Worm (Caenorhabditis elegans): Measurements from ENCODE around the gene nspb-2.

Gene nspb-2

ce11 chrIV:6572655-6573054 is 18.8 kb upstream of the nspb-2 start:
- TF ChIP-seq nhr-28 (tag; optimal IDR thresholded peaks at IDR 0.05): peak; percentile 10
- no peak for TF ChIP-seq nhr-102 (tag; optimal IDR thresholded peaks at IDR 0.05)
- TF ChIP-seq lin-13 (GFP tag; optimal IDR thresholded peaks at IDR 0.05): no peak
- TF ChIP-seq aha-1 (tag): peak; percentile 42
- TF ChIP-seq lin-39 (tag; optimal IDR thresholded peaks at IDR 0.05): no peak
- TF ChIP-seq D1046.2 (GFP tag; IDR thresholded peaks at IDR 0.05): no peak

ce11 chrIV:6574343-6574742 is 17.2 kb upstream of the nspb-2 start:
- TF ChIP-seq F44E2.7 (GFP tag; IDR thresholded peaks at IDR 0.05) (no peak), dmd-8 (GFP tag; IDR thresholded peaks at IDR 0.05) (no peak), nhr-28 (tag; optimal IDR thresholded peaks at IDR 0.05) (peak; percentile 66), daf-16 (GFP tag; optimal IDR thresholded peaks at IDR 0.05) (no peak), daf-16 (tag; optimal IDR thresholded peaks at IDR 0.05) (peak; percentile 53), daf-19 (GFP tag; conservative IDR thresholded peaks at IDR 0.05) (0 out of 2 replicates have a peak, but pooled peaks have one; percentile 35), nhr-111 (GFP tag; optimal IDR thresholded peaks at IDR 0.05) (no peak), fkh-10 (GFP tag; optimal IDR thresholded peaks at IDR 0.05) (no peak), sdz-12 (GFP tag; optimal IDR thresholded peaks at IDR 0.05) (no peak), gei-8 (GFP tag; optimal IDR thresholded peaks at IDR 0.05) (no peak), lsy-2 (tag; optimal IDR thresholded peaks at IDR 0.05) (peak in 1 of 2 experiments; percentile 13), nhr-11 (tag; optimal IDR thresholded peaks at IDR 0.05) (no peak), fos-1 (tag; optimal IDR thresholded peaks at IDR 0.05) (no peak), ama-1 (optimal IDR thresholded peaks at IDR 0.05) (no peak), hlh-30 (tag; optimal IDR thresholded peaks at IDR 0.05; ENCODE audit: insufficient read depth) (no peak), R02D3.7 (tag; optimal IDR thresholded peaks at IDR 0.05) (no peak), lim-7 (GFP tag; IDR thresholded peaks at IDR 0.05) (no peak), Y105C5A.15 (GFP tag; IDR thresholded peaks at IDR 0.05) (no peak), unc-62 (GFP tag; optimal IDR thresholded peaks at IDR 0.05 in 1 of 2) (peak in 1 of 2 experiments; percentile 29), unc-62 (tag; optimal IDR thresholded peaks at IDR 0.05) (no peak), nhr-25 (tag; optimal IDR thresholded peaks at IDR 0.05; ENCODE audit: borderline replicate concordance, insufficient read depth) (no peak), F26F4.8 (GFP tag; conservative IDR thresholded peaks at IDR 0.05) (no peak), ces-1 (GFP tag; optimal IDR thresholded peaks at IDR 0.05) (no peak), ZK546.5 (tag; optimal IDR thresholded peaks at IDR 0.05) (no peak), zfp-2 (tag; optimal IDR thresholded peaks at IDR 0.05) (no peak), ceh-20 (GFP tag; IDR thresholded peaks at IDR 0.05) (no peak), spr-3 (GFP tag; optimal IDR thresholded peaks at IDR 0.05) (no peak), hmg-1.1 (GFP tag; IDR thresholded peaks at IDR 0.05) (no peak), madf-5 (GFP tag; IDR thresholded peaks at IDR 0.05) (no peak), pqm-1 (tag; optimal IDR thresholded peaks at IDR 0.05) (peak; percentile 63), F10B5.3 (tag; optimal IDR thresholded peaks at IDR 0.05) (no peak), tra-1 (GFP tag; IDR thresholded peaks at IDR 0.05) (no peak), unc-39 (tag; optimal IDR thresholded peaks at IDR 0.05) (no peak), ztf-7 (tag; optimal IDR thresholded peaks at IDR 0.05) (no peak), aha-1 (tag) (peak; percentile 63), snpc-4 (tag; optimal IDR thresholded peaks at IDR 0.05) (no peak), arid-1 (GFP tag; conservative IDR thresholded peaks at IDR 0.05) (no peak), hif-1 (tag; optimal IDR thresholded peaks at IDR 0.05) (no peak), spr-1 (tag; optimal IDR thresholded peaks at IDR 0.05) (no peak), nhr-77 (tag; optimal IDR thresholded peaks at IDR 0.05) (no peak), pha-4 (GFP tag; IDR thresholded peaks at IDR 0.05) (no peak), pha-4 (tag; optimal IDR thresholded peaks at IDR 0.05) (no peak), ceh-62 (tag; optimal IDR thresholded peaks at IDR 0.05) (no peak), T20F7.1 (GFP tag; optimal IDR thresholded peaks at IDR 0.05) (no peak), mxl-3 (GFP tag; optimal IDR thresholded peaks at IDR 0.05) (peak; percentile 36), dpl-1 (GFP tag; optimal IDR thresholded peaks at IDR 0.05) (no peak), zip-11 (GFP tag; IDR thresholded peaks at IDR 0.05) (no peak), dmd-9 (GFP tag; IDR thresholded peaks at IDR 0.05) (no peak)
